Worm (Caenorhabditis elegans) whole organism, L2 larva: ENCODE data around the gene srw-61.

ENCODE experiments used
- dmd-4 ChIP-seq: sonication (generic microtip); optimal IDR thresholded peaks from 2 replicates; lab custom pipeline; 2017; ENCODE audit warnings: missing biosample characterization, missing genetic modification characterization
- elt-3 ChIP-seq: sonication (generic microtip); optimal IDR thresholded peaks from 2 replicates; lab custom pipeline; 2017; ENCODE audit warnings: missing biosample characterization, missing genetic modification characterization
- fos-1 ChIP-seq: fragments of 150-350 bp; optimal IDR thresholded peaks from 2 replicates; lab custom pipeline; 2014; ENCODE audit warnings: missing biosample characterization, missing genetic modification characterization
- lin-13 ChIP-seq: fragments of 150-350 bp; optimal IDR thresholded peaks from 2 replicates; lab custom pipeline; 2014; ENCODE audit warnings: missing biosample characterization, missing genetic modification reagents, missing genetic modification characterization
- lin-39 ChIP-seq: fragments of 150-350 bp; optimal IDR thresholded peaks from 2 replicates; lab custom pipeline; 2014; ENCODE audit warnings: missing biosample characterization, missing genetic modification reagents, missing genetic modification characterization
- nhr-11 ChIP-seq: fragments of 150-350 bp; optimal IDR thresholded peaks from 2 replicates; lab custom pipeline; 2014; ENCODE audit warnings: missing biosample characterization, missing genetic modification characterization
- nhr-237 ChIP-seq: fragments of 150-350 bp; optimal IDR thresholded peaks from 2 replicates; lab custom pipeline; 2014; ENCODE audit warnings: missing biosample characterization, missing genetic modification characterization
- unc-62 ChIP-seq: fragments of 150-350 bp; optimal IDR thresholded peaks from 2 replicates; lab custom pipeline; 2014; ENCODE audit warnings: missing biosample characterization, missing genetic modification reagents, missing genetic modification characterization
- zag-1 ChIP-seq: fragments of 150-350 bp; optimal IDR thresholded peaks from 2 replicates; lab custom pipeline; 2014; ENCODE audit warnings: missing biosample characterization, missing genetic modification characterization
- ztf-11 ChIP-seq: sonication (generic microtip); optimal IDR thresholded peaks from 2 replicates; lab custom pipeline; 2017; ENCODE audit warnings: missing biosample characterization, missing genetic modification characterization

DNA sequence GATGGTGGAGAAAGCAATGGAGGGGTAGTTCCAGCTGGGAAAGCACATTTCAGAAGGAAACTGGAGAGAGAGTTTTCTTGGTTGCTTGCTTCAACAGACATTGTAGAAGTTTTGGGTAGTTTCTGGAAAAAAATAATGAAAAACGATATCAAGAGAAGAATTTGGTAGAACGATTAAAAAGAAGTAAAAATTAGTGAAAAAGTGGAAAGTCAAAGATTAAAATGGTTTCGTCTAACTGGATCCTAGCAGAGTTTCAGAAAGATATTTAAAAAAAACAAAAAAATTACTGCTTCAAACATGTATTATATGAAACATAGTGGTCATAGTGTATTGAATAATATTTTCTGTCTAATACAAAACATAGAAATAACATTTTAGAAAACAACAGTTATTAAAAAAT lies 38.8 kb upstream of the srw-61 start, which contains the start of gene F38C2.7:
- no peak for TF ChIP-seq zag-1 (tag; lab: Kevin White, UChicago)
- no peak for TF ChIP-seq lin-13 (GFP tag; lab: Kevin White, UChicago)
- no peak for TF ChIP-seq elt-3 (tag; lab: Kevin White, UChicago)
- no peak for TF ChIP-seq dmd-4 (tag; lab: Kevin White, UChicago)
- TF ChIP-seq ztf-11 (tag; lab: Kevin White, UChicago), result no peak
- TF ChIP-seq unc-62 (GFP tag; lab: Kevin White, UChicago), result no peak
- TF ChIP-seq fos-1 (tag; lab: Kevin White, UChicago), result no peak
- no peak for TF ChIP-seq nhr-237 (tag; lab: Kevin White, UChicago)
- TF ChIP-seq nhr-11, result no peak
- TF ChIP-seq lin-39 (tag; lab: Kevin White, UChicago), result no peak
